Worm (Caenorhabditis elegans) whole organism, young adult: ENCODE data around the gene dct-18.

Source experiments
- F49E8.2 ChIP-seq: sonication (generic microtip); optimal IDR thresholded peaks from 3 replicates; lab custom pipeline; 2017; ENCODE audit warnings: missing genetic modification characterization, mild to moderate bottlenecking, missing compliant biosample characterization, antibody characterized with exemption, moderate library complexity; ENCODE audit not compliant: insufficient read depth
- F55B11.4 ChIP-seq: sonication (generic microtip); optimal IDR thresholded peaks from 2 replicates; lab custom pipeline; 2016; ENCODE audit warnings: missing compliant biosample characterization, missing genetic modification characterization, borderline replicate concordance; ENCODE audit not compliant: insufficient read depth
- Y67H2A.10 ChIP-seq: fragments of 200-800 bp; sonication (Bioruptor generic); conservative IDR thresholded peaks from 2 replicates; pipeline ENCODE4 v1.3.6; 2022; ENCODE audit warnings: missing genetic modification reagents, missing genetic modification characterization, missing compliant biosample characterization
- cebp-2 ChIP-seq: fragments of 200-800 bp; sonication (Bioruptor generic); IDR thresholded peaks from 2 replicates; pipeline ENCODE4 v1.3.6; 2022; ENCODE audit warnings: missing genetic modification characterization, missing compliant biosample characterization
- egl-44 ChIP-seq: fragments of 200-800 bp; sonication (Bioruptor generic); IDR thresholded peaks from 2 replicates; pipeline ENCODE4 v1.3.6; 2022; ENCODE audit warnings: missing genetic modification reagents, missing genetic modification characterization, missing compliant biosample characterization
- ets-4 ChIP-seq: fragments of 200-800 bp; sonication (Bioruptor generic); optimal IDR thresholded peaks from 2 replicates; lab custom pipeline; 2018; ENCODE audit warnings: mild to moderate bottlenecking, missing genetic modification characterization, missing compliant biosample characterization
- hmg-20 ChIP-seq: fragments of 200-800 bp; sonication (Bioruptor generic); IDR thresholded peaks from 2 replicates; pipeline ENCODE4 v1.3.6; 2022; ENCODE audit warnings: missing genetic modification reagents, missing genetic modification characterization, missing compliant biosample characterization
- hrde-1 ChIP-seq: sonication (generic microtip); optimal IDR thresholded peaks from 2 replicates; lab custom pipeline; 2016; ENCODE audit warnings: missing genetic modification characterization, mild to moderate bottlenecking, missing compliant biosample characterization, moderate library complexity, missing genotype, missing genetic modification reagents, borderline replicate concordance
- lin-26 ChIP-seq: fragments of 200-800 bp; sonication (Bioruptor generic); IDR thresholded peaks from 2 replicates; pipeline ENCODE4 v1.3.6; 2022; ENCODE audit warnings: missing genetic modification reagents, missing genetic modification characterization, missing compliant biosample characterization
- mxl-1 ChIP-seq: sonication (generic microtip); optimal IDR thresholded peaks from 2 replicates; lab custom pipeline; 2016; ENCODE audit warnings: missing genetic modification characterization, missing compliant biosample characterization
- nfya-2 ChIP-seq: fragments of 200-800 bp; sonication (Bioruptor generic); IDR thresholded peaks from 2 replicates; pipeline ENCODE4 v1.3.6; 2022; ENCODE audit warnings: missing genetic modification reagents, missing genetic modification characterization, missing compliant biosample characterization
- unc-130 ChIP-seq: sonication (generic microtip); optimal IDR thresholded peaks from 2 replicates; lab custom pipeline; 2016; ENCODE audit warnings: missing genetic modification reagents, missing genetic modification characterization, missing compliant biosample characterization
- ztf-26 ChIP-seq: sonication (generic microtip); optimal IDR thresholded peaks from 2 replicates; lab custom pipeline; 2017; ENCODE audit warnings: missing genetic modification characterization, missing compliant biosample characterization
- ztf-3 ChIP-seq: fragments of 200-800 bp; sonication (Bioruptor generic); optimal IDR thresholded peaks from 2 replicates; lab custom pipeline; 2018; ENCODE audit warnings: mild to moderate bottlenecking, missing genetic modification characterization, missing compliant biosample characterization
- ztf-6 ChIP-seq: fragments of 200-800 bp; sonication (Bioruptor generic); IDR thresholded peaks from 2 replicates; pipeline ENCODE4 v1.3.6; 2022; ENCODE audit warnings: missing genetic modification reagents, missing genetic modification characterization, missing compliant biosample characterization

dct-18 gene

DNA sequence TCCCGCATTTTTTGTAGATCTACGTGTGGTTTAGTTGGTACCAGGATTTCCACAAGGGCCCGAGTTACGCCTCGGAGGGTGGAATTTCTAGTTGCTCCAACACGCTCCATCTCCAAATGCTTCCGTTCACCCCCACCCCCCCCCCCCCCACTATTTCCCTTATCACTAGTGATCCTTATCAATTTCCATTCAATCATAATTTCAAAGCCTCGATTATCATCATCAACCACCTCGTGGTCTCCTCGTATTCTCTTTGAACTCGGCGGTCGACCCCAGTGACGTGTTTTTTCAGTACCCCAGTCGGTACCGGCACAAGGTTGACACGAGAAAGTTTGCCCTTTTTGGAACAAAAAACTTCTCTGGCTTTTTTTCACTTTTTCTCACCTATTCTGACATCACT, 51.2 kb downstream of the dct-18 start:
- TF ChIP-seq Y67H2A.10: no peak
- no peak for TF ChIP-seq ztf-6
- TF ChIP-seq lin-26: no peak
- TF ChIP-seq egl-44: no peak
- TF ChIP-seq hrde-1 (tag; lab: Kevin White, UChicago): no peak
- TF ChIP-seq F49E8.2 (tag; lab: Kevin White, UChicago): no peak
- no peak for TF ChIP-seq F55B11.4 (tag; lab: Kevin White, UChicago)
- TF ChIP-seq ztf-26: no peak
- no peak for TF ChIP-seq nfya-2 (GFP tag; lab: Robert Waterston, UW)
- no peak for TF ChIP-seq cebp-2
- TF ChIP-seq unc-130 (GFP tag; lab: Kevin White, UChicago): no peak
- TF ChIP-seq hmg-20 (GFP tag; lab: Robert Waterston, UW): no peak
- no peak for TF ChIP-seq ets-4 (GFP tag; lab: Kevin White, UChicago)
- TF ChIP-seq ztf-3 (GFP tag; lab: Kevin White, UChicago): no peak
- TF ChIP-seq mxl-1 (tag; lab: Kevin White, UChicago): no peak
